Fruit fly (Drosophila melanogaster) whole organism, prepupa: ENCODE measurements around the gene mAChR-B.

Experiments used
- Blimp-1 ChIP-seq: fragments of 200-800 bp; sonication (Bioruptor generic); optimal IDR thresholded peaks from 3 replicates; lab custom pipeline; 2017; ENCODE audit warnings: missing biosample characterization, missing genetic modification characterization, mild to moderate bottlenecking, moderate library complexity, missing genetic modification reagents
- CG10669 ChIP-seq: fragments of 200-800 bp; sonication (Bioruptor generic); optimal IDR thresholded peaks from 3 replicates; lab custom pipeline; 2018; ENCODE audit warnings: missing biosample characterization, mild to moderate bottlenecking, missing genetic modification characterization, moderate library complexity
- CG11294 ChIP-seq: fragments of 200-800 bp; sonication (Bioruptor generic); IDR thresholded peaks from 2 replicates; pipeline ENCODE4 v1.3.6; 2022; ENCODE audit warnings: missing biosample characterization, missing genetic modification characterization
- CG11762 ChIP-seq: fragments of 200-800 bp; sonication (Bioruptor generic); optimal IDR thresholded peaks from 3 replicates; lab custom pipeline; 2016; ENCODE audit warnings: missing biosample characterization, missing genetic modification characterization; ENCODE audit not compliant: insufficient read depth
- CG11902 ChIP-seq: fragments of 200-800 bp; sonication (Bioruptor generic); optimal IDR thresholded peaks from 3 replicates; lab custom pipeline; 2016; ENCODE audit warnings: missing biosample characterization, missing genetic modification characterization
- CG1621 ChIP-seq: fragments of 200-800 bp; sonication (Bioruptor generic); optimal IDR thresholded peaks from 3 replicates; lab custom pipeline; 2018; ENCODE audit warnings: missing biosample characterization, mild to moderate bottlenecking, missing genetic modification characterization
- CG3032 ChIP-seq: fragments of 200-800 bp; optimal IDR thresholded peaks from 2 replicates; lab custom pipeline; 2019; ENCODE audit warnings: missing biosample characterization, mild to moderate bottlenecking, missing genetic modification characterization, moderate library complexity
- CG32006 ChIP-seq: fragments of 200-800 bp; sonication (Bioruptor generic); optimal IDR thresholded peaks from 3 replicates; lab custom pipeline; 2017; ENCODE audit warnings: missing biosample characterization, mild to moderate bottlenecking, missing genetic modification characterization
- CG34406 ChIP-seq: fragments of 200-800 bp; sonication (Bioruptor generic); optimal IDR thresholded peaks from 3 replicates; lab custom pipeline; 2016; ENCODE audit warnings: missing biosample characterization, missing genetic modification characterization
- CG3919 ChIP-seq: fragments of 200-800 bp; sonication (Bioruptor generic); optimal IDR thresholded peaks from 3 replicates; lab custom pipeline; 2016; ENCODE audit warnings: missing biosample characterization, missing genetic modification characterization
- CG6792 ChIP-seq: fragments of 200-800 bp; sonication (Bioruptor generic); optimal IDR thresholded peaks from 3 replicates; lab custom pipeline; 2016; ENCODE audit warnings: missing biosample characterization, missing genetic modification characterization
- CG6808 ChIP-seq: fragments of 200-800 bp; sonication (Bioruptor generic); optimal IDR thresholded peaks from 3 replicates; lab custom pipeline; 2017; ENCODE audit warnings: missing biosample characterization, missing genetic modification characterization, mild to moderate bottlenecking, moderate library complexity, missing genetic modification reagents
- CG6854 ChIP-seq: fragments of 200-800 bp; sonication (Bioruptor generic); optimal IDR thresholded peaks from 2 replicates; lab custom pipeline; 2017; ENCODE audit warnings: missing biosample characterization, mild to moderate bottlenecking, missing genetic modification characterization
- CG7368 ChIP-seq: fragments of 200-800 bp; sonication (Bioruptor generic); optimal IDR thresholded peaks from 3 replicates; lab custom pipeline; 2016; ENCODE audit warnings: missing biosample characterization, missing genetic modification characterization
- CG8119 ChIP-seq: fragments of 200-800 bp; sonication (Bioruptor generic); IDR thresholded peaks from 3 replicates; pipeline ENCODE4 v1.3.6; 2022; ENCODE audit warnings: missing biosample characterization, missing genetic modification characterization
- CG8319 ChIP-seq: fragments of 200-800 bp; sonication (Bioruptor generic); optimal IDR thresholded peaks from 3 replicates; lab custom pipeline; 2016; ENCODE audit warnings: missing biosample characterization, missing genetic modification characterization
- CG9139 ChIP-seq: fragments of 200-800 bp; sonication (Bioruptor generic); optimal IDR thresholded peaks from 3 replicates; lab custom pipeline; 2017; ENCODE audit warnings: missing biosample characterization, mild to moderate bottlenecking, missing genetic modification characterization
- Eip75B ChIP-seq: fragments of 200-800 bp; sonication (Bioruptor generic); optimal IDR thresholded peaks from 3 replicates; lab custom pipeline; 2016; ENCODE audit warnings: missing biosample characterization, missing genetic modification characterization
- Eip78C ChIP-seq: fragments of 200-800 bp; sonication (Bioruptor generic); peaks from one replicate; lab custom pipeline; 2016; ENCODE audit warnings: missing biosample characterization, missing genetic modification characterization
- Eip93F ChIP-seq: fragments of 200-800 bp; sonication (Bioruptor generic); optimal IDR thresholded peaks from 2 replicates; lab custom pipeline; 2016; ENCODE audit warnings: missing biosample characterization, mild to moderate bottlenecking, missing genetic modification characterization
- Ets21C ChIP-seq: fragments of 200-800 bp; sonication (Bioruptor generic); optimal IDR thresholded peaks from 3 replicates; lab custom pipeline; 2016; ENCODE audit warnings: missing biosample characterization, missing genetic modification characterization
- Ets96B ChIP-seq: fragments of 200-800 bp; optimal IDR thresholded peaks from 2 replicates; lab custom pipeline; 2019; ENCODE audit warnings: missing biosample characterization, mild to moderate bottlenecking, missing genetic modification characterization, moderate library complexity
- Gug ChIP-seq: fragments of 200-800 bp; sonication (Bioruptor generic); IDR thresholded peaks from 2 replicates; pipeline ENCODE4 v1.3.6; 2022; ENCODE audit warnings: missing biosample characterization, missing genetic modification characterization
- Hr38 ChIP-seq: sonication (Bioruptor generic); optimal IDR thresholded peaks from 2 replicates; lab custom pipeline; 2016; ENCODE audit warnings: missing biosample characterization, missing genetic modification characterization
- Hr39 ChIP-seq: fragments of 200-800 bp; sonication (Bioruptor generic); optimal IDR thresholded peaks from 2 replicates; lab custom pipeline; 2016; ENCODE audit warnings: missing biosample characterization, missing genetic modification characterization
- Hr4 ChIP-seq: fragments of 200-800 bp; sonication (Bioruptor generic); optimal IDR thresholded peaks from 3 replicates; lab custom pipeline; 2016; ENCODE audit warnings: missing biosample characterization, missing genetic modification characterization
- OdsH ChIP-seq: fragments of 200-800 bp; sonication (Bioruptor generic); optimal IDR thresholded peaks from 3 replicates; lab custom pipeline; 2016; ENCODE audit warnings: missing biosample characterization, missing genetic modification characterization
- Smox ChIP-seq: fragments of 200-800 bp; sonication (Bioruptor generic); optimal IDR thresholded peaks from 3 replicates; lab custom pipeline; 2016; ENCODE audit warnings: missing biosample characterization, missing genetic modification characterization
- Sox102F ChIP-seq: fragments of 200-800 bp; sonication (Bioruptor generic); optimal IDR thresholded peaks from 2 replicates; lab custom pipeline; 2016; ENCODE audit warnings: missing biosample characterization, mild to moderate bottlenecking, missing genetic modification characterization
- Sox14 ChIP-seq: fragments of 200-800 bp; sonication (Bioruptor generic); optimal IDR thresholded peaks from 3 replicates; lab custom pipeline; 2016; ENCODE audit warnings: missing biosample characterization, missing genetic modification characterization
- Sox15 ChIP-seq: fragments of 200-800 bp; sonication (Bioruptor generic); optimal IDR thresholded peaks from 3 replicates; lab custom pipeline; 2016; ENCODE audit warnings: missing biosample characterization, missing genetic modification characterization
- achi ChIP-seq: fragments of 200-800 bp; sonication (Bioruptor generic); optimal IDR thresholded peaks from 3 replicates; lab custom pipeline; 2016; ENCODE audit warnings: missing biosample characterization, missing genetic modification characterization
- acj6 ChIP-seq: fragments of 200-800 bp; sonication (Bioruptor generic); optimal IDR thresholded peaks from 3 replicates; lab custom pipeline; 2016; ENCODE audit warnings: missing biosample characterization, missing genetic modification characterization
- dac ChIP-seq: fragments of 200-800 bp; sonication (Bioruptor generic); optimal IDR thresholded peaks from 2 replicates; lab custom pipeline; 2017; ENCODE audit warnings: missing biosample characterization, mild to moderate bottlenecking, missing genetic modification characterization
- dsx ChIP-seq: fragments of 200-800 bp; optimal IDR thresholded peaks from 3 replicates; lab custom pipeline; 2019; ENCODE audit warnings: missing biosample characterization, mild to moderate bottlenecking, missing genetic modification characterization, moderate library complexity; ENCODE audit not compliant: poor library complexity, severe bottlenecking
- eg ChIP-seq: fragments of 200-800 bp; sonication (Bioruptor generic); IDR thresholded peaks from 3 replicates; pipeline ENCODE4 v1.3.6; 2022; ENCODE audit warnings: missing biosample characterization, missing genetic modification characterization
- esn ChIP-seq: fragments of 200-800 bp; sonication (Bioruptor generic); optimal IDR thresholded peaks from 2 replicates; lab custom pipeline; 2016; ENCODE audit warnings: missing biosample characterization, mild to moderate bottlenecking, missing genetic modification characterization, moderate library complexity
- fd59A ChIP-seq: fragments of 200-800 bp; sonication (Bioruptor generic); optimal IDR thresholded peaks from 2 replicates; lab custom pipeline; 2017; ENCODE audit warnings: missing biosample characterization, mild to moderate bottlenecking, missing genetic modification characterization, missing genetic modification reagents
- fd85E ChIP-seq: fragments of 200-800 bp; sonication (Bioruptor generic); optimal IDR thresholded peaks from 3 replicates; lab custom pipeline; 2016; ENCODE audit warnings: missing biosample characterization, missing genetic modification characterization
- fkh ChIP-seq: fragments of 200-800 bp; sonication (Bioruptor generic); optimal IDR thresholded peaks from 3 replicates; lab custom pipeline; 2017; ENCODE audit warnings: missing biosample characterization, mild to moderate bottlenecking, missing genetic modification characterization, moderate library complexity
- lz ChIP-seq: fragments of 200-800 bp; sonication (Bioruptor generic); optimal IDR thresholded peaks from 3 replicates; lab custom pipeline; 2016; ENCODE audit warnings: missing biosample characterization, missing genetic modification characterization
- net ChIP-seq: fragments of 200-800 bp; sonication (Bioruptor generic); optimal IDR thresholded peaks from 3 replicates; lab custom pipeline; 2016; ENCODE audit warnings: missing biosample characterization, missing genetic modification characterization
- pdm3 ChIP-seq: fragments of 200-800 bp; sonication (Bioruptor generic); optimal IDR thresholded peaks from 3 replicates; lab custom pipeline; 2016; ENCODE audit warnings: missing biosample characterization, missing genetic modification characterization
- salr ChIP-seq, 2 experiments: fragments of 200-800 bp; sonication (Bioruptor generic); optimal IDR thresholded peaks; 3 replicates each; lab custom pipeline; 2016 to 2018; ENCODE audit warnings: missing biosample characterization in 2 of 2, missing genetic modification characterization in 2 of 2, mild to moderate bottlenecking in 1 of 2
- spab ChIP-seq: fragments of 200-800 bp; sonication (Bioruptor generic); optimal IDR thresholded peaks from 2 replicates; lab custom pipeline; 2017; ENCODE audit warnings: missing biosample characterization, mild to moderate bottlenecking, missing genetic modification characterization, missing genetic modification reagents
- ss ChIP-seq, 2 experiments: fragments of 200-800 bp; sonication (Bioruptor generic); optimal IDR thresholded peaks; 2 replicates in 1 of 2; 3 replicates in 1 of 2; lab custom pipeline; 2017 to 2018; ENCODE audit warnings: mild to moderate bottlenecking in 2 of 2, missing biosample characterization in 2 of 2, missing genetic modification characterization in 2 of 2, moderate library complexity in 1 of 2
- svp ChIP-seq: fragments of 200-800 bp; sonication (Bioruptor generic); peaks from one replicate; lab custom pipeline; 2016; ENCODE audit warnings: missing biosample characterization, missing genetic modification characterization
- topi ChIP-seq: fragments of 200-800 bp; sonication (Bioruptor generic); optimal IDR thresholded peaks from 3 replicates; lab custom pipeline; 2016; ENCODE audit warnings: missing biosample characterization, missing genetic modification characterization
- vri ChIP-seq: fragments of 200-800 bp; sonication (Bioruptor generic); optimal IDR thresholded peaks from 3 replicates; lab custom pipeline; 2016; ENCODE audit warnings: missing biosample characterization, mild to moderate bottlenecking, missing genetic modification characterization

mAChR-B gene

dm6 chr3R:8109782-8110181, 50.7 kb downstream of the mAChR-B start:
- no peak for TF ChIP-seq fd85E (GFP tag; lab: Kevin White, UChicago)
- no peak for TF ChIP-seq lz (GFP tag; lab: Kevin White, UChicago)
- TF ChIP-seq Eip93F (GFP tag; lab: Kevin White, UChicago), result peak; percentile 34
- no peak for TF ChIP-seq CG3032
- no peak for TF ChIP-seq CG3919 (GFP tag; lab: Kevin White, UChicago)
- no peak for TF ChIP-seq CG9139
- peak; percentile 60 for TF ChIP-seq svp (GFP tag; lab: Kevin White, UChicago)
- TF ChIP-seq CG8119, result no peak
- TF ChIP-seq dsx (GFP tag; lab: Kevin White, UChicago), result no peak
- TF ChIP-seq fkh (GFP tag; lab: Kevin White, UChicago), result peak; percentile 1

- TF ChIP-seq Sox102F (GFP tag; lab: Kevin White, UChicago) (no peak), CG6854 (no peak), salr (GFP tag; optimal IDR thresholded peaks at IDR 0.05; lab: Kevin White, UChicago) (peak in 1 of 2 experiments; percentile 48), pdm3 (GFP tag; lab: Kevin White, UChicago) (peak; percentile 57), Ets21C (no peak), CG6808 (GFP tag; lab: Kevin White, UChicago) (no peak), Smox (GFP tag; lab: Kevin White, UChicago) (peak; percentile 1), Hr39 (GFP tag; lab: Kevin White, UChicago) (peak; percentile 18), acj6 (peak; percentile 17), Sox14 (GFP tag; lab: Kevin White, UChicago) (peak; percentile 47), Blimp-1 (GFP tag; lab: Kevin White, UChicago) (no peak), topi (GFP tag; lab: Kevin White, UChicago) (no peak), CG6792 (peak; percentile 5), CG34406 (GFP tag; lab: Kevin White, UChicago) (no peak), CG10669 (no peak), spab (GFP tag; lab: Kevin White, UChicago) (no peak), dac (GFP tag; lab: Kevin White, UChicago) (peak; percentile 46), Gug (GFP tag; lab: Robert Waterston, UW) (peak; percentile 67), fd59A (GFP tag; lab: Kevin White, UChicago) (no peak), CG11902 (no peak), lz (GFP tag; lab: Kevin White, UChicago) (peak; percentile 3), CG3919 (GFP tag; lab: Kevin White, UChicago) (peak; percentile 50), fd85E (GFP tag; lab: Kevin White, UChicago) (no peak), Hr4 (GFP tag; lab: Kevin White, UChicago) (peak; percentile 85), achi (GFP tag; lab: Kevin White, UChicago) (peak; percentile 53), Hr38 (no peak), Sox15 (GFP tag; lab: Kevin White, UChicago) (no peak), Eip75B (GFP tag; lab: Kevin White, UChicago) (peak; percentile 46), Eip78C (GFP tag; lab: Kevin White, UChicago) (peak; percentile 81), CG9139 (no peak), Eip93F (GFP tag; lab: Kevin White, UChicago) (no peak), net (peak; percentile 60), esn (GFP tag; lab: Kevin White, UChicago) (peak; percentile 9), vri (GFP tag; lab: Kevin White, UChicago) (no peak), CG3032 (no peak), Ets96B (tag; lab: Kevin White, UChicago) (peak; percentile 26), CG1621 (tag; lab: Kevin White, UChicago) (no peak), ss (GFP tag; optimal IDR thresholded peaks at IDR 0.05; lab: Kevin White, UChicago) (no peak), OdsH (GFP tag; lab: Kevin White, UChicago) (peak; percentile 46), CG11762 (no peak), CG7368 (GFP tag; lab: Kevin White, UChicago) (peak; percentile 11), fkh (GFP tag; lab: Kevin White, UChicago) (no peak), CG11294 (GFP tag; lab: Robert Waterston, UW) (no peak; the same call in 1 of the 2 replicates), CG8319 (no peak), eg (GFP tag; lab: Robert Waterston, UW) (peak; percentile 86), CG32006 (GFP tag; lab: Kevin White, UChicago) (peak; percentile 74)
Measured at dm6 chr3R:8110198-8110642, 51.1 kb downstream of the mAChR-B start.
